Fruit fly (Drosophila melanogaster) whole organism, embryonic: Measurements from ENCODE around the gene CG43138.

Experiments
- CG30403 ChIP-seq: fragments of 200-800 bp; sonication (Bioruptor generic); optimal IDR thresholded peaks from 3 replicates; lab custom pipeline; 2016; ENCODE audit warnings: missing biosample characterization, missing genetic modification characterization
- Drgx ChIP-seq: fragments of 200-800 bp; sonication (Bioruptor generic); IDR thresholded peaks from 2 replicates; pipeline ENCODE4 v1.3.6; 2022; ENCODE audit warnings: missing biosample characterization, missing genetic modification characterization
- Kr ChIP-seq: fragments of 200-800 bp; sonication (Bioruptor generic); optimal IDR thresholded peaks from 2 replicates; lab custom pipeline; 2017; ENCODE audit warnings: missing biosample characterization, mild to moderate bottlenecking, missing genetic modification characterization
- Sry-β ChIP-seq: fragments of 200-800 bp; sonication (Bioruptor generic); optimal IDR thresholded peaks from 2 replicates; lab custom pipeline; 2018; ENCODE audit warnings: missing biosample characterization, mild to moderate bottlenecking, missing genetic modification characterization, moderate library complexity
- br ChIP-seq: fragments of >200 bp; optimal IDR thresholded peaks from 2 replicates; lab custom pipeline; 2017
- sd ChIP-seq: fragments of 200-800 bp; sonication (Bioruptor generic); optimal IDR thresholded peaks from 3 replicates; lab custom pipeline; 2018; ENCODE audit warnings: missing biosample characterization, mild to moderate bottlenecking, missing genetic modification characterization, moderate library complexity

DNA sequence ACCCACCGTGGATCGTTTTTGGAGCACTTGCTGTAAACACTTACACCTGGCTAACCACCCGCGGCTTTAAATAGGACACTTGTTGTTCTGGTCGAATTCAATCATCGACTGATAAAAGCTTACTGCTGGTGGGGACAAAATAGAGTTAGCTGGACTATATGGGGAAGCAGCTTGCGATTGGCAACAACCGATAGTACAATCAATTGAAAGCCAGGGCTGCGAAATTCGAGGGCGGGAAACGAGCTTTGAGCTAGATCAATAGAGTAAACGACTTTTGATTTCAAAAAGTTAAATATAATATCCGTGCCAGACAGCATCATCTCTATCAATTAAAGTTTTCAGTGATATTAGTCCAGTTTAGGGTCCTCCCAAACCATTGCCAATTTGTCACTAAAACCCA is 19.8 kb downstream of the CG43138 start, which contains the start of gene CG32719:
- TF ChIP-seq Kr (GFP tag; lab: Kevin White, UChicago) (no peak), Drgx (no peak), sd (tag; lab: Kevin White, UChicago) (no peak), br (lab: Kevin White, UChicago) (no peak), Sry-β (no peak), CG30403 (GFP tag; lab: Kevin White, UChicago) (no peak)
